Fruit fly (Drosophila melanogaster) whole organism, pupa: ENCODE results near the gene CG9922.

Source experiments
- CG9948 ChIP-seq: fragments of 200-800 bp; sonication (Bioruptor generic); optimal IDR thresholded peaks from 2 replicates; lab custom pipeline; 2018; ENCODE audit warnings: missing biosample characterization, mild to moderate bottlenecking, missing genetic modification characterization, moderate library complexity
- EcR ChIP-seq: fragments of 200-800 bp; sonication (Bioruptor generic); optimal IDR thresholded peaks from 3 replicates; lab custom pipeline; 2019; ENCODE audit warnings: missing biosample characterization, missing genetic modification characterization, mild to moderate bottlenecking, moderate library complexity, missing genetic modification reagents

DNA sequence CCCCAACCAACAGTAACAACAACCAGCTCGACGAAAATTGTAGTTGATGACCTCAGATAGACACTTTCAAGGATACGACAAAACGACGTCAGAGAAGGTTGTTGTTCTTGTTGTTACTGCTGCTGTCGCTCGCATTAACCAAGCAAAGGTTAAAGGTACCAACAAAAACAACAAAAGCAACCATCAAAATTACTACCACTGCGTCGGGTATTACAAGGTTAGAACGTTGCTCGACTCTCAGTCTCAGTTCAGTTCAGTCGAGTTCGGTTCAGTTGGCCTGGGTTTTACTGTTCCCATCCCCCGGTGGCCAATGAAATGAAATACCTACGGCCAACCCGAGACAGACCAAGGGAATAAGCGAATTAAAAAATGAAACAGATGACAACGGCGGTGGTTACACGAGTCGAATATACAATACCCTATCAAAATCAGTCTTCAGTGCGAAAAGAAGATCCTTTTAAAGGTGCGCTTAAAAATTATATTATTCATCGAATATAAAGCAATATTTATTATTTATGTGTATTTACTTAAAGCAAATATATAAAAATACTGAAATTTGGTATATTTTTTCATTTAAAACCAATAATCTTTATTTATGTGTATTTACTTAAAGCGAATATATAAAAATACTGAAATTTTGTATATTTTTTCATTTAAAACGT is 22.2 kb downstream of the CG9922 start:
- TF ChIP-seq CG9948, result peak; percentile 28
- peak; percentile 85 for TF ChIP-seq EcR
